Worm (Caenorhabditis elegans) whole organism, L4/young adult: Measurements from ENCODE around the gene spr-3.

ENCODE experiments used
- W03F9.2 ChIP-seq: fragments of 150-350 bp; optimal IDR thresholded peaks from 2 replicates; lab custom pipeline; 2014; ENCODE audit warnings: missing biosample characterization, missing genetic modification characterization
- dao-5 ChIP-seq: sonication (generic microtip); optimal IDR thresholded peaks from 2 replicates; lab custom pipeline; 2016; ENCODE audit warnings: missing genotype, missing genetic modification characterization, moderate library complexity, missing compliant biosample characterization
- him-1 ChIP-seq: sonication (generic microtip); optimal IDR thresholded peaks from 2 replicates; lab custom pipeline; 2016; ENCODE audit warnings: missing genotype, missing genetic modification reagents, missing genetic modification characterization, missing compliant biosample characterization

Gene spr-3

DNA sequence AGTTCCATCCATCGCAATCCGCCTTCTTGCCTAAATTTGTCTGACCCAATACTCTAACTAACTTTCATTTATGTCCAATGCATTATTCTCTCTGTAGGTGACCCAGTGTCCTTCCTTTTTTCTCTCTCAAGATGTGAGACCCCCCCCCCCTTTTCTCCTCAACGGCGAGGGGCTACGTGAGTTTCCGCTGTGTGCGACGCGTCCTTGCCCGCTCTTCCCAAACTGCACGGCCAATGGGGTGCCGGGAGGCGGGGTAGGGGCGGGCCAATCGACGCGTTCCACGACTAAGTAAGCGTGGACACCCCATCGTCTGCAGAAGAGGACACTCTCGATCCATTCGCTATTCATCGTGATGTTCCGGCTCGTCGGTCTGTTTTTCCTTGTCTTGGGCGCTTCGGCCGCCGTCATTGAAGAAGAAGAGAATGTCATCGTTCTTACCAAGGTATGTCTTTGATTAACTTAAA, 10.0 kb downstream of the spr-3 start, which contains the start of gene pdi-2:
TSS of gene pdi-2 (plus strand) at position 269 of the 464 bp plus-strand sequence.
- TF ChIP-seq him-1 (peak; percentile 43), W03F9.2 (tag; lab: Kevin White, UChicago) (no peak)

DNA sequence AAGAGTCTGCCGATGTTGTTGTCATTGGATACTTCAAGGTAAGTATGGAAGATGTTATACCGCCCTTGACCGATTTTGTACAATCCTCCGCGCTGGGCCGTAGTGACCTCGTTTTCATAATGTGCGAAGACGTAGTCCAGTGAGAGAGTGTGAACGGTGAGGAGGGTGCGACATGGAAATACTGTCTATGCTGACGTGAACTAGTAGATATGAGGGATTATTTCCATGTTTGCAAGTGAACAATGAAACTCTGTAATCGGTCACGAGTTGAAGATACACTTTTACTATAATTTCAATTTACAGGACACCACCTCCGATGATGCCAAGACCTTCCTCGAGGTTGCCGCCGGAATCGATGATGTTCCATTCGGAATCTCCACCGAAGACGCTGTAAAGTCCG, 11.0 kb downstream of the spr-3 start:
- no peak for TF ChIP-seq W03F9.2 (tag; lab: Kevin White, UChicago)

- TF ChIP-seq W03F9.2 (tag; lab: Kevin White, UChicago): no peak
- no peak for TF ChIP-seq him-1
- TF ChIP-seq dao-5: no peak
These were observed 12.5 kb downstream of the spr-3 start for ce11 chrX:4526412-4526811.

ce11 chrX:4528905-4529304, 15.0 kb downstream of the spr-3 start:
- TF ChIP-seq dao-5 (no peak), him-1 (no peak), W03F9.2 (tag; lab: Kevin White, UChicago) (peak; percentile 1)

DNA sequence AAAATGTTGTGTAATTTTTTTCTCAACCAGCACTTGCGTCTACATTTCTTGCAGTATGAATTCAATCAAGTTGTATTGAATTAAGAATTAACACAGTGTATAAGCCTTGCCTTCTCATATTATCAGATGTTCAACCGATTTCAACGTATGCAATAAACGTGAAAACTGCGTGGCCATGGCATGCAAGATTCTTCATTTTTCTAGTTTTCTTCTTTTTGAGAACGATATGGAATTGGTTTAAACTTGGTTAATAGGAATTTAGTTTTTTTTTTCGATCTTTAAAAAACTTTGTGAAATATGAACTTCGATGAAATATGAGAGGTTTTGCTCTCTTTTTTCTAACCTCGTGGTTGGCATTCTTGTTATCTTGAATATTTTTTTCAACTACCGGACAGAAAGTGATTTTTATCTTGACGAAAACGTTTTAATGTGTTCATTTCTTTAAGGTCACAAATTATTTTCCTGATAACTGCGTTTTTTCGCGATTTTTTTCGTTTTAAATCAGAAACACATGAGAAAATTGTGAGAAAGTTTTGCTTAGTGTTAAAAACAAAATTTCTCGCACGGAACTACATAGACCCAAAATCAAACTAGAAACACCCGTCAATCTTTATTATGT, 16.6 kb downstream of the spr-3 start:
- TF ChIP-seq him-1 (no peak), dao-5 (no peak), W03F9.2 (tag; lab: Kevin White, UChicago) (no peak)

- no peak for TF ChIP-seq him-1
- TF ChIP-seq W03F9.2 (tag; lab: Kevin White, UChicago): no peak
- no peak for TF ChIP-seq dao-5
These were observed 18.4 kb downstream of the spr-3 start, which contains the start of gene nhr-35 for ce11 chrX:4532160-4532741. TSS of gene nhr-35 (plus strand) at chrX:4532691.

DNA sequence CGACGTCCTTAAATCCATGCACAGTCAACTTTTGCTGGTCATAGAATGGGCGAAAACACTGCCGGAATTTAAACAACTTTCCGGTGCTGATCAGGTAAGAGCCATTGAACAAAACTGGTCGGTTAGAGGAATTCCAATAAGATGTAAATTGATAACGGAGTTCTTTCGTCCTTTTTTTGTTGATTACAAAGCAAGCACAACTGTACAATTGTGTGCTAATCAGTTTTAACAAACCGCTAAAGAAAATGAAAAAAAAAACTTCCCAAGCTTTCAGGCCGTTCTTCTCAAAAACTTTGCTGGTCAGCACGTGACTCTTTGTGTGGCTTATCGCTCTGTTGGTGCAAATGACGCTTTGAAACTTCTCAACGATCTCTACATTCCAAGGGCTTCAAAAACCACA, 20.2 kb downstream of the spr-3 start:
- TF ChIP-seq W03F9.2 (tag; lab: Kevin White, UChicago): no peak
- TF ChIP-seq dao-5: no peak
- TF ChIP-seq him-1: no peak

ce11 chrX:4544543-4544942, 30.6 kb downstream of the spr-3 start, which contains the start of gene C07A12.2:
TSS of gene C07A12.2 (plus strand) at chrX:4544843.
- TF ChIP-seq dao-5 (no peak), him-1 (no peak), W03F9.2 (tag; lab: Kevin White, UChicago) (no peak)

DNA sequence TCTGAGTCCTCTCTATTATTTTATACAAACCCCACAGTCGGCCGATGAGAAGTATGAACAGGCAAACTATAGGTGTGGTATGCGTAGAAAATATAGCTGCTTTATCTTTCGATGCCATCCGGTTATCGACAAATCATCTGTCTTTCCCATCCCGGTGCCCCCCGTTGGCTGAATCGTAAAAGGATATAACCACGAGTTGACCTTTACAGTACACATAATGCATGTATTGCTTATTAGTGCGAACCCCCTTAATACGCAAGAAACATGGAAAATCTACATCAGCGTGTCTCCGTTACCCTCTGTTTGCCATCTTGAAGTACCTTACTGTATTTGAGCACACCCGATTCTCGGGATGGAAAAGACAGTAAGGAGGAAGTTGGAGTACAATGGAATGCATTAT, 35.0 kb downstream of the spr-3 start:
- no peak for TF ChIP-seq W03F9.2 (tag; lab: Kevin White, UChicago)
- no peak for TF ChIP-seq dao-5
- TF ChIP-seq him-1: no peak

- TF ChIP-seq dao-5 (no peak), him-1 (no peak), W03F9.2 (tag; lab: Kevin White, UChicago) (no peak)
These were observed 36.1 kb downstream of the spr-3 start, which contains the start of gene C07A12.18 for ce11 chrX:4549853-4550596. TSS of gene C07A12.18 (minus strand) at chrX:4549903.

- TF ChIP-seq him-1 (no peak), dao-5 (no peak), W03F9.2 (tag; lab: Kevin White, UChicago) (no peak)
These were observed 37.1 kb downstream of the spr-3 start for ce11 chrX:4550987-4551386.

- TF ChIP-seq him-1 (no peak), dao-5 (no peak), W03F9.2 (tag; lab: Kevin White, UChicago) (no peak)
These were observed 39.1 kb downstream of the spr-3 start for ce11 chrX:4553033-4553432.

DNA sequence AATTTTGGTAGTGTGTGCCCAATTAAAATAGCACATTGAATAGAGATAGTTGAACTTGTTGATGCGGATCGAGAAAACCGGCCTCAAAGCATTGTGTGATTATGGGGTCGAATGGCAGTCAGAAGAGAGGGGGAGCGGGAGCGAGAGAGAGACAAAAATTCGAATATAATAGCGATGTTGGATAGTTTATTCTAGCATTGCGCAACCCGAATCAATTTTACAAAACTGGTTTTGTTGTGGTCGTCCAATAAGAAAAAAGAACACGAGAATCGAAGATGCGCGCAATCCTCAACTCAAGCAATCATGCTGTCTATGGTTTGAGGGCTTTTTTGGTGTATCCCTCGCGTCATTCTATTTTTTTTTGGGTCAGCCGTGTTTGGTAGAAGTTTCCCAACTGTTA, 39.6 kb downstream of the spr-3 start:
- no peak for TF ChIP-seq dao-5
- TF ChIP-seq him-1: no peak
- TF ChIP-seq W03F9.2 (tag; lab: Kevin White, UChicago): no peak

DNA sequence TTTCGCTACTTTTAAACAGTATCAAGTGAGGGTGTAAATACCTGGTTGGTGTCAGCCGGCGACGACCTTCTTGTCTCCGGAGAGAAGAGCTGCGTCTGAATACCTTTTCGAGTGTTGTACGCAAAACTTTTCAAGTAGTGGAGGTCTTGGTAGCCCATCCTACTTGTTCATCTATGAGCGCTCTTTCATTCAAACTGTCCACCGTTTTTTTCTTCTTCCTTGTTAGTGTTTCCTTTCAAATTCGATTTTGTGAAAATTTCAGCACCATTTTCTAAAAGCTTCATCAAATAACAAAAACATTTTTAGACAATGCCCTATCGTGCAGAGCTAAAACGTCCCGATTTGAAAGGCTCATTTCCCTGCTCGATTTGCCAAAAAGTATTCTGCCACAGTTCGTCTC, 40.5 kb downstream of the spr-3 start, which contains the start of gene ham-2:
TSS of gene ham-2 (plus strand) at position 301 of the 400 bp plus-strand sequence.
- no peak for TF ChIP-seq dao-5
- no peak for TF ChIP-seq W03F9.2 (tag; lab: Kevin White, UChicago)
- TF ChIP-seq him-1: no peak

DNA sequence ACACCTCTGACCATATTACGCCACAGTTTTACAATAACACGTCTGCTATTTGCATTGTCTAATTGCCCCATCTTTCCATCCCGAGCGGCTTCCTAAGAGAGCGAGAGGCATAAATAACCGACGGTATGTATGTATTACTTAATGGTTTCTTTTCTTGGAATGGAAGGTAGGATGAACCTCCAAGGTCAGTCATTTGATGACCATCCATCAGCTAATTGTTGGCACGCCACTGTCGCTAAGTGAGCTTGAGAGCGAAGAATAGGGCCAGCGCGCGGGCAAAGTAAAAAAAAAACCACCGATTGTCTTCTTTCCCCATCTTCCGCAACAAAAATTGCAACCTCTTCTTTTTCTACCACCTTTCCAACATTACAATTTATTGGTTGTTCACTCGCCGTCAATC, 42.1 kb downstream of the spr-3 start:
- TF ChIP-seq W03F9.2 (tag; lab: Kevin White, UChicago) (no peak), dao-5 (no peak), him-1 (no peak)
